Fruit fly (Drosophila melanogaster): ENCODE data around the gene AP-1sigma.

- no peak for TF ChIP-seq Ets98B (GFP tag; IDR thresholded peaks at IDR 0.05)
- TF ChIP-seq CG17806 (tag; optimal IDR thresholded peaks at IDR 0.05): no peak
- no peak for TF ChIP-seq CG4496 (GFP tag; IDR thresholded peaks at IDR 0.05)
- TF ChIP-seq EcR (GFP tag; optimal IDR thresholded peaks at IDR 0.05): no peak
- no peak for TF ChIP-seq Pif1A (GFP tag; optimal IDR thresholded peaks at IDR 0.05)
- TF ChIP-seq gl (tag; optimal IDR thresholded peaks at IDR 0.05): no peak
- TF ChIP-seq CG9948 (tag; optimal IDR thresholded peaks at IDR 0.05): no peak
- TF ChIP-seq CG34367 (tag; optimal IDR thresholded peaks at IDR 0.05): no peak
Measured at dm6 chr3R:23981645-23982044, 23.2 kb downstream of the AP-1sigma start.
